Worm (Caenorhabditis elegans) whole organism, L4 larva: Measurements from ENCODE around the gene sto-2.

Experiments
- F26F4.8 ChIP-seq: fragments of 200-800 bp; sonication (Bioruptor generic); conservative IDR thresholded peaks from 2 replicates; pipeline ENCODE4 v1.3.6; 2022; ENCODE audit warnings: missing genetic modification characterization, missing compliant biosample characterization
- F49E8.2 ChIP-seq: sonication (generic microtip); optimal IDR thresholded peaks from 2 replicates; lab custom pipeline; 2016; ENCODE audit warnings: missing compliant biosample characterization, mild to moderate bottlenecking, missing genetic modification characterization, borderline replicate concordance
- daf-8 ChIP-seq: fragments of 200-800 bp; sonication (Bioruptor generic); IDR thresholded peaks from 2 replicates; pipeline ENCODE4 v1.3.6; 2022; ENCODE audit warnings: missing genetic modification characterization, missing compliant biosample characterization
- lin-15B ChIP-seq: fragments of 150-350 bp; sonication (generic microtip); optimal IDR thresholded peaks from 3 replicates; lab custom pipeline; 2014; ENCODE audit warnings: missing biosample characterization, missing genetic modification characterization
- lsy-2 ChIP-seq, 2 experiments: fragments of 150-350 bp in 1 of 2; sonication (generic microtip) in 1 of 2; optimal IDR thresholded peaks; 2 replicates each; lab custom pipeline; 2014 to 2017; ENCODE audit warnings: missing biosample characterization in 2 of 2, missing genetic modification characterization in 2 of 2
- nhr-102 ChIP-seq: sonication (generic microtip); optimal IDR thresholded peaks from 2 replicates; lab custom pipeline; 2016; ENCODE audit warnings: mild to moderate bottlenecking, missing genetic modification characterization, moderate library complexity, missing compliant biosample characterization
- unc-39 ChIP-seq: sonication (generic microtip); optimal IDR thresholded peaks from 2 replicates; lab custom pipeline; 2017; ENCODE audit warnings: missing biosample characterization, missing genetic modification characterization
- unc-62 ChIP-seq, 3 experiments: fragments of 150-350 bp in 1 of 3; sonication (generic microtip); optimal IDR thresholded peaks in 2 of 3; peaks in 1 of 3; 1 replicate in 1 of 3; 2 replicates in 2 of 3; lab custom pipeline; 2014 to 2017; ENCODE audit warnings: missing biosample characterization in 3 of 3, missing genetic modification characterization in 3 of 3, missing genetic modification reagents in 3 of 3, missing genotype in 1 of 3
- zag-1 ChIP-seq: fragments of 150-350 bp; optimal IDR thresholded peaks from 2 replicates; lab custom pipeline; 2014; ENCODE audit warnings: missing biosample characterization, missing genetic modification characterization

ce11 chrX:5279674-5280073 lies 43.5 kb downstream of the sto-2 start, which contains the start of gene rga-8:
- TF ChIP-seq lin-15B (tag; lab: Kevin White, UChicago) (no peak), unc-62 (GFP tag; optimal IDR thresholded peaks at IDR 0.05 in 1 of 2; lab: Kevin White, UChicago) (peak in 1 of 2 experiments; percentile 1), unc-62 (tag; optimal IDR thresholded peaks at IDR 0.05; lab: Kevin White, UChicago) (no peak), F26F4.8 (no peak), nhr-102 (tag; lab: Kevin White, UChicago) (no peak), F49E8.2 (tag; lab: Kevin White, UChicago) (no peak), daf-8 (GFP tag; lab: Robert Waterston, UW) (no peak), unc-39 (tag; lab: Kevin White, UChicago) (no peak), zag-1 (tag; lab: Kevin White, UChicago) (no peak), lsy-2 (tag; optimal IDR thresholded peaks at IDR 0.05; lab: Kevin White, UChicago) (no peak)
